Worm (Caenorhabditis elegans) whole organism, late embryonic: Measurements from ENCODE around the gene srh-15.

Experiments used
- C08G9.2 ChIP-seq: sonication (generic microtip); optimal IDR thresholded peaks from 2 replicates; lab custom pipeline; 2016; ENCODE audit warnings: mild to moderate bottlenecking, missing genetic modification characterization, moderate library complexity, missing compliant biosample characterization
- K02D7.2 ChIP-seq: sonication (generic microtip); optimal IDR thresholded peaks from 2 replicates; lab custom pipeline; 2017; ENCODE audit warnings: mild to moderate bottlenecking, missing genetic modification characterization, missing compliant biosample characterization
- T23F11.4 ChIP-seq: fragments of 200-800 bp; sonication (Bioruptor generic); optimal IDR thresholded peaks from 2 replicates; lab custom pipeline; 2018; ENCODE audit warnings: mild to moderate bottlenecking, missing genetic modification characterization, missing compliant biosample characterization
- ama-1 ChIP-seq: fragments of 150-350 bp; optimal IDR thresholded peaks from 2 replicates; lab custom pipeline; 2014
- ceh-18 ChIP-seq: sonication (generic microtip); optimal IDR thresholded peaks from 2 replicates; lab custom pipeline; 2016; ENCODE audit warnings: missing genetic modification characterization, missing compliant biosample characterization
- ceh-19 ChIP-seq: fragments of 200-800 bp; sonication (Bioruptor generic); optimal IDR thresholded peaks from 2 replicates; lab custom pipeline; 2018; ENCODE audit warnings: mild to moderate bottlenecking, missing genetic modification characterization, missing compliant biosample characterization
- ceh-22 ChIP-seq: sonication (generic microtip); optimal IDR thresholded peaks from 2 replicates; lab custom pipeline; 2017; ENCODE audit warnings: missing biosample characterization, missing genetic modification characterization
- ceh-24 ChIP-seq: sonication (generic microtip); optimal IDR thresholded peaks from 2 replicates; lab custom pipeline; 2016; ENCODE audit warnings: mild to moderate bottlenecking, missing genetic modification characterization, missing compliant biosample characterization
- ceh-30 ChIP-seq: fragments of 150-350 bp; optimal IDR thresholded peaks from 2 replicates; lab custom pipeline; 2014; ENCODE audit warnings: missing biosample characterization, missing genetic modification characterization
- ceh-31 ChIP-seq: sonication (generic microtip); optimal IDR thresholded peaks from 2 replicates; lab custom pipeline; 2016; ENCODE audit warnings: missing genetic modification characterization, missing compliant biosample characterization
- ceh-34 ChIP-seq: sonication (generic microtip); optimal IDR thresholded peaks from 2 replicates; lab custom pipeline; 2016; ENCODE audit warnings: mild to moderate bottlenecking, missing genetic modification characterization, missing compliant biosample characterization
- ceh-48 ChIP-seq: sonication (generic microtip); optimal IDR thresholded peaks from 2 replicates; lab custom pipeline; 2016; ENCODE audit warnings: missing genetic modification characterization, inconsistent platforms, missing compliant biosample characterization
- ceh-6 ChIP-seq: fragments of 200-800 bp; sonication (Bioruptor generic); optimal IDR thresholded peaks from 2 replicates; lab custom pipeline; 2018; ENCODE audit warnings: mild to moderate bottlenecking, missing genetic modification characterization, missing compliant biosample characterization
- ceh-9 ChIP-seq: sonication (generic microtip); optimal IDR thresholded peaks from 2 replicates; lab custom pipeline; 2016; ENCODE audit warnings: mild to moderate bottlenecking, missing genetic modification characterization, inconsistent platforms, missing compliant biosample characterization
- che-1 ChIP-seq: sonication (generic microtip); optimal IDR thresholded peaks from 2 replicates; lab custom pipeline; 2016; ENCODE audit warnings: mild to moderate bottlenecking, missing genetic modification characterization, missing compliant biosample characterization
- dmd-4 ChIP-seq: sonication (generic microtip); optimal IDR thresholded peaks from 2 replicates; lab custom pipeline; 2016; ENCODE audit warnings: borderline replicate concordance, missing genetic modification characterization, missing compliant biosample characterization
- elt-2 ChIP-seq: sonication (generic microtip); optimal IDR thresholded peaks from 2 replicates; lab custom pipeline; 2016; ENCODE audit warnings: missing genetic modification reagents, missing genetic modification characterization, missing compliant biosample characterization
- eyg-1 ChIP-seq: sonication (generic microtip); optimal IDR thresholded peaks from 2 replicates; lab custom pipeline; 2016; ENCODE audit warnings: missing genotype, missing genetic modification characterization, missing compliant biosample characterization
- fkh-10 ChIP-seq: fragments of 150-350 bp; optimal IDR thresholded peaks from 2 replicates; lab custom pipeline; 2014; ENCODE audit warnings: missing biosample characterization, missing genetic modification reagents, missing genetic modification characterization
- fkh-6 ChIP-seq: sonication (generic microtip); optimal IDR thresholded peaks from 2 replicates; lab custom pipeline; 2016; ENCODE audit warnings: missing genetic modification characterization, missing compliant biosample characterization
- hlh-15 ChIP-seq: sonication (generic microtip); optimal IDR thresholded peaks from 2 replicates; lab custom pipeline; 2016; ENCODE audit warnings: missing genetic modification characterization, missing compliant biosample characterization
- hlh-6 ChIP-seq: sonication (generic microtip); optimal IDR thresholded peaks from 2 replicates; lab custom pipeline; 2016; ENCODE audit warnings: missing genotype, missing genetic modification characterization, missing compliant biosample characterization
- lim-6 ChIP-seq: sonication (generic microtip); optimal IDR thresholded peaks from 2 replicates; lab custom pipeline; 2016; ENCODE audit warnings: missing genetic modification characterization, missing compliant biosample characterization
- madf-2 ChIP-seq: sonication (generic microtip); optimal IDR thresholded peaks from 2 replicates; lab custom pipeline; 2017; ENCODE audit warnings: missing genetic modification characterization, missing compliant biosample characterization
- npax-4 ChIP-seq: sonication (generic microtip); optimal IDR thresholded peaks from 2 replicates; lab custom pipeline; 2016; ENCODE audit warnings: missing genetic modification characterization, missing compliant biosample characterization
- odd-2 ChIP-seq: sonication (generic microtip); optimal IDR thresholded peaks from 2 replicates; lab custom pipeline; 2017; ENCODE audit warnings: antibody characterized with exemption, mild to moderate bottlenecking, missing genetic modification characterization, missing compliant biosample characterization
- pax-1 ChIP-seq: fragments of 150-350 bp; optimal IDR thresholded peaks from 2 replicates; lab custom pipeline; 2014; ENCODE audit warnings: missing biosample characterization, missing genetic modification characterization
- pha-4 ChIP-seq: fragments of 150-350 bp; optimal IDR thresholded peaks from 2 replicates; lab custom pipeline; 2018; ENCODE audit warnings: missing biosample characterization, missing genetic modification reagents, missing genetic modification characterization
- ref-2 ChIP-seq: sonication (generic microtip); optimal IDR thresholded peaks from 2 replicates; lab custom pipeline; 2016; ENCODE audit warnings: missing genetic modification characterization, missing compliant biosample characterization
- rnt-1 ChIP-seq: sonication (generic microtip); optimal IDR thresholded peaks from 2 replicates; lab custom pipeline; 2016; ENCODE audit warnings: missing genetic modification characterization, missing compliant biosample characterization
- sdc-2 ChIP-seq: sonication (generic microtip); optimal IDR thresholded peaks from 2 replicates; lab custom pipeline; 2016; ENCODE audit warnings: missing genotype, missing genetic modification characterization, missing compliant biosample characterization
- sox-4 ChIP-seq: sonication (generic microtip); optimal IDR thresholded peaks from 2 replicates; lab custom pipeline; 2017; ENCODE audit warnings: mild to moderate bottlenecking, missing genetic modification characterization, inconsistent platforms, missing compliant biosample characterization
- syd-9 ChIP-seq: sonication (generic microtip); optimal IDR thresholded peaks from 2 replicates; lab custom pipeline; 2016; ENCODE audit warnings: mild to moderate bottlenecking, missing genetic modification characterization, moderate library complexity, missing compliant biosample characterization
- tbx-2 ChIP-seq: sonication (generic microtip); optimal IDR thresholded peaks from 2 replicates; lab custom pipeline; 2016; ENCODE audit warnings: missing genetic modification characterization, missing compliant biosample characterization
- unc-55 ChIP-seq: sonication (generic microtip); optimal IDR thresholded peaks from 2 replicates; lab custom pipeline; 2017; ENCODE audit warnings: missing biosample characterization, missing genetic modification reagents, missing genetic modification characterization
- unc-86 ChIP-seq: sonication (generic microtip); optimal IDR thresholded peaks from 2 replicates; lab custom pipeline; 2016; ENCODE audit warnings: missing genetic modification characterization, missing compliant biosample characterization
- ztf-16 ChIP-seq: sonication (generic microtip); optimal IDR thresholded peaks from 2 replicates; lab custom pipeline; 2017; ENCODE audit warnings: missing genetic modification characterization, missing compliant biosample characterization

srh-15 gene

DNA sequence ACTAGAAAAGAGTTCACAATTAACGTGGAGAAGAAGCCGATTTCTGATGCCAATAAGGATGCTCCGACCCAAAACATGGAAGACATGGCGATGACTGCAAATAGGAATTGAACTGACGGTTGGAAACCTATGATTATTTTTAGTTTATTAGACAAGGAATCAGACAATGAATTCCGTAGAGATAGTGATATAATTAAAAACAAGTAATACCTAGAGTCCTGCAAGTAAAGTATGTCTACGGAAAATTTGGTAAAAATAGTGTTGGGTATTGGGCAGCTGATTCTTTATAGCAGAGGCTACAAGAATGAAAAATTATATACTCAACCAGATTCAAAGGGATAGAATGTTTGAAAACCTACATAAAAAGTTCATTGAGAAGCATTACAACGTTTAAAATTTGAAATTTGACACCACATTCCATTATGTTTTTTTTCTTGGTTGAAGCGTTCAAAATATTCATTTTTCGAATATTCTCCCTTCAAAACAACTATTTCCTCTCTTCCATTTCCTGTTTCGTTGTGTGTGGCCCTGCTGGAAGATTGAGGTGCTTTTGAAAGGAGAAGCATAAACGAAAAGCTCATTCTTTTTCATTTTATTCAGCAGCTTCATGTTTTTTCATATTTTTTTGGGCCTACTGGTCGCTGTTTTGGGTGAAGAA, 19.0 kb downstream of the srh-15 start, which contains the start of the genes str-4 and lgc-48:
Gene str-4, minus strand, starts transcription at position 101 of the 658 bp plus-strand sequence.
Gene lgc-48, plus strand, starts transcription at position 608 of the 658 bp plus-strand sequence.
- no peak for TF ChIP-seq unc-55 (GFP tag; lab: Kevin White, UChicago)
- no peak for TF ChIP-seq ztf-16 (tag; lab: Kevin White, UChicago)
- no peak for TF ChIP-seq che-1
- no peak for TF ChIP-seq sdc-2 (tag; lab: Kevin White, UChicago)
- no peak for TF ChIP-seq ceh-31 (tag; lab: Kevin White, UChicago)
- TF ChIP-seq ceh-34 = no peak

ce11 chrV:13342235-13342634, 21.5 kb downstream of the srh-15 start:
- no peak for TF ChIP-seq fkh-6 (tag; lab: Kevin White, UChicago)
- no peak for TF ChIP-seq syd-9 (tag; lab: Kevin White, UChicago)
- no peak for TF ChIP-seq eyg-1 (tag; lab: Kevin White, UChicago)
- no peak for TF ChIP-seq madf-2 (tag; lab: Kevin White, UChicago)
- TF ChIP-seq ceh-48 = no peak
- TF ChIP-seq K02D7.2 = no peak
- no peak for TF ChIP-seq elt-2 (tag; lab: Kevin White, UChicago)
- TF ChIP-seq dmd-4 (tag; lab: Kevin White, UChicago) = no peak
- no peak for TF ChIP-seq pha-4 (tag; lab: Kevin White, UChicago)
- TF ChIP-seq pax-1 = no peak
- TF ChIP-seq ceh-30 (tag; lab: Kevin White, UChicago) = no peak
- no peak for TF ChIP-seq ceh-9 (tag; lab: Kevin White, UChicago)
- TF ChIP-seq ama-1 (lab: Kevin White, UChicago) = no peak
- TF ChIP-seq tbx-2 (tag; lab: Kevin White, UChicago) = no peak
- TF ChIP-seq hlh-6 = no peak
- no peak for TF ChIP-seq rnt-1
- TF ChIP-seq lim-6 (tag; lab: Kevin White, UChicago) = no peak
- no peak for TF ChIP-seq odd-2 (tag; lab: Kevin White, UChicago)
- TF ChIP-seq npax-4 (tag; lab: Kevin White, UChicago) = no peak
- no peak for TF ChIP-seq ceh-34
- TF ChIP-seq, all 69 proteins: peak for 0

ce11 chrV:13345867-13346328, 25.1 kb downstream of the srh-15 start, which contains the start of gene twk-43:
Gene twk-43 (plus strand): TSS chrV:13346278.
- TF ChIP-seq ceh-18 (tag; lab: Kevin White, UChicago) (peak; percentile 32), unc-55 (GFP tag; lab: Kevin White, UChicago) (peak; percentile 43), rnt-1 (peak; percentile 64), tbx-2 (tag; lab: Kevin White, UChicago) (no peak)

ce11 chrV:13350302-13350701, 29.5 kb downstream of the srh-15 start:
- TF ChIP-seq ceh-6 (GFP tag; lab: Kevin White, UChicago) = no peak
- no peak for TF ChIP-seq ceh-19
- TF ChIP-seq C08G9.2 (tag; lab: Kevin White, UChicago) = no peak
- TF ChIP-seq T23F11.4 (GFP tag; lab: Kevin White, UChicago) = no peak
- TF ChIP-seq ceh-22 (tag; lab: Kevin White, UChicago) = no peak
- no peak for TF ChIP-seq ceh-48
- no peak for TF ChIP-seq ama-1 (lab: Kevin White, UChicago)
- no peak for TF ChIP-seq fkh-10 (GFP tag; lab: Kevin White, UChicago)
- TF ChIP-seq eyg-1 (tag; lab: Kevin White, UChicago) = no peak
- no peak for TF ChIP-seq pha-4 (tag; lab: Kevin White, UChicago)
- TF ChIP-seq ref-2 (tag; lab: Kevin White, UChicago) = no peak
- TF ChIP-seq rnt-1 = no peak
- TF ChIP-seq che-1 = no peak
- TF ChIP-seq unc-86 = no peak
- TF ChIP-seq sox-4 (tag; lab: Kevin White, UChicago) = no peak
- no peak for TF ChIP-seq ceh-18 (tag; lab: Kevin White, UChicago)
- no peak for TF ChIP-seq ceh-24 (tag; lab: Kevin White, UChicago)
- no peak for TF ChIP-seq hlh-15
- TF ChIP-seq, all 69 proteins: peak for 0
